Fruit fly (Drosophila melanogaster) whole organism, embryonic: ENCODE results near the gene alpha-Est1.

Source experiments
- Antp ChIP-seq: fragments of 200-800 bp; sonication (Bioruptor generic); optimal IDR thresholded peaks from 3 replicates; lab custom pipeline; 2016; ENCODE audit warnings: missing biosample characterization, missing genetic modification characterization
- Bdp1 ChIP-seq: fragments of 200-800 bp; sonication (Bioruptor generic); optimal IDR thresholded peaks from 3 replicates; lab custom pipeline; 2016; ENCODE audit warnings: missing biosample characterization, missing genetic modification characterization
- Blimp-1 ChIP-seq: fragments of 200-800 bp; sonication (Bioruptor generic); optimal IDR thresholded peaks from 3 replicates; lab custom pipeline; 2018; ENCODE audit warnings: missing biosample characterization, missing genetic modification characterization, mild to moderate bottlenecking, moderate library complexity, missing genetic modification reagents
- C15 ChIP-seq: fragments of 200-800 bp; sonication (Bioruptor generic); IDR thresholded peaks from 3 replicates; pipeline ENCODE4 v1.3.6; 2022; ENCODE audit warnings: missing biosample characterization, missing genetic modification characterization
- CG10366 ChIP-seq: fragments of 200-800 bp; sonication (Bioruptor generic); IDR thresholded peaks from 2 replicates; pipeline ENCODE4 v1.3.6; 2022; ENCODE audit warnings: missing biosample characterization, missing genetic modification characterization
- CG11085 ChIP-seq: fragments of 200-800 bp; sonication (Bioruptor generic); IDR thresholded peaks from 2 replicates; pipeline ENCODE4 v1.3.6; 2022; ENCODE audit warnings: missing biosample characterization, missing genetic modification characterization
- CG12236 ChIP-seq: fragments of 200-800 bp; sonication (Bioruptor generic); optimal IDR thresholded peaks from 2 replicates; lab custom pipeline; 2016; ENCODE audit warnings: missing biosample characterization, missing genetic modification characterization
- CG12391 ChIP-seq: fragments of 200-800 bp; sonication (Bioruptor generic); optimal IDR thresholded peaks from 3 replicates; lab custom pipeline; 2018; ENCODE audit warnings: missing biosample characterization, mild to moderate bottlenecking, missing genetic modification characterization, moderate library complexity
- CG13123 ChIP-seq: fragments of 200-800 bp; sonication (Bioruptor generic); optimal IDR thresholded peaks from 2 replicates; lab custom pipeline; 2016; ENCODE audit warnings: missing biosample characterization, missing genetic modification characterization
- CG13287 ChIP-seq: fragments of 200-800 bp; sonication (Bioruptor generic); IDR thresholded peaks from 2 replicates; pipeline ENCODE4 v1.3.6; 2022; ENCODE audit warnings: missing biosample characterization, missing genetic modification characterization; ENCODE audit not compliant: partially characterized antibody
- CG13424 ChIP-seq: fragments of 200-800 bp; sonication (Bioruptor generic); optimal IDR thresholded peaks from 2 replicates; lab custom pipeline; 2019; ENCODE audit warnings: missing biosample characterization, mild to moderate bottlenecking, missing genetic modification characterization, moderate library complexity
- CG13894 ChIP-seq: fragments of 200-800 bp; sonication (Bioruptor generic); optimal IDR thresholded peaks from 3 replicates; lab custom pipeline; 2018; ENCODE audit warnings: missing biosample characterization, mild to moderate bottlenecking, missing genetic modification characterization, moderate library complexity
- CG15514 ChIP-seq: fragments of 200-800 bp; sonication (Bioruptor generic); optimal IDR thresholded peaks from 3 replicates; lab custom pipeline; 2017; ENCODE audit warnings: missing biosample characterization, missing genetic modification characterization, mild to moderate bottlenecking, moderate library complexity, missing genetic modification reagents
- CG17328 ChIP-seq: fragments of 200-800 bp; sonication (Bioruptor generic); IDR thresholded peaks from 2 replicates; pipeline ENCODE4 v1.3.6; 2022; ENCODE audit warnings: missing biosample characterization, missing genetic modification characterization
- CG17359 ChIP-seq: fragments of 200-800 bp; sonication (Bioruptor generic); optimal IDR thresholded peaks from 3 replicates; lab custom pipeline; 2018; ENCODE audit warnings: missing biosample characterization, mild to moderate bottlenecking, missing genetic modification characterization, moderate library complexity
- CG31224 ChIP-seq: fragments of 200-800 bp; sonication (Bioruptor generic); IDR thresholded peaks from 2 replicates; pipeline ENCODE4 v1.3.6; 2022; ENCODE audit warnings: missing biosample characterization, missing genetic modification characterization
- CG32772 ChIP-seq: fragments of 200-800 bp; sonication (Bioruptor generic); IDR thresholded peaks from 2 replicates; pipeline ENCODE4 v1.3.6; 2022; ENCODE audit warnings: missing biosample characterization, missing genetic modification characterization
- CG3726 ChIP-seq: fragments of 200-800 bp; sonication (Bioruptor generic); IDR thresholded peaks from 3 replicates; pipeline ENCODE4, ENCODE4 v1.3.6; 2022; ENCODE audit warnings: missing biosample characterization, missing genetic modification characterization
- CG43689 ChIP-seq: fragments of 200-800 bp; sonication (Bioruptor generic); IDR thresholded peaks from 2 replicates; pipeline ENCODE4 v1.3.6; 2022; ENCODE audit warnings: missing biosample characterization, missing genetic modification characterization
- CG6765 ChIP-seq: fragments of 200-800 bp; sonication (Bioruptor generic); optimal IDR thresholded peaks from 3 replicates; lab custom pipeline; 2017; ENCODE audit warnings: missing biosample characterization, mild to moderate bottlenecking, missing genetic modification characterization
- CG7987 ChIP-seq: fragments of 200-800 bp; sonication (Bioruptor generic); optimal IDR thresholded peaks from 2 replicates; lab custom pipeline; 2018; ENCODE audit warnings: missing biosample characterization, mild to moderate bottlenecking, missing genetic modification characterization, moderate library complexity
- CG8478 ChIP-seq: fragments of >200 bp; optimal IDR thresholded peaks from 2 replicates; lab custom pipeline; 2018
- CG9215 ChIP-seq: fragments of 200-800 bp; sonication (Bioruptor generic); IDR thresholded peaks from 2 replicates; pipeline ENCODE4 v1.3.6; 2022; ENCODE audit warnings: missing biosample characterization, missing genetic modification characterization
- CG9817 ChIP-seq: fragments of 200-800 bp; sonication (Bioruptor generic); optimal IDR thresholded peaks from 2 replicates; lab custom pipeline; 2018; ENCODE audit warnings: missing biosample characterization, mild to moderate bottlenecking, missing genetic modification characterization, moderate library complexity
- Dek ChIP-seq: fragments of 200-800 bp; sonication (Bioruptor generic); optimal IDR thresholded peaks from 3 replicates; lab custom pipeline; 2019; ENCODE audit warnings: missing biosample characterization, mild to moderate bottlenecking, missing genetic modification characterization, moderate library complexity
- Elba2 ChIP-seq: fragments of 200-800 bp; sonication (Bioruptor generic); optimal IDR thresholded peaks from 3 replicates; lab custom pipeline; 2016; ENCODE audit warnings: missing biosample characterization, missing genetic modification characterization
- Jarid2 ChIP-seq: fragments of 200-800 bp; sonication (Bioruptor generic); optimal IDR thresholded peaks from 3 replicates; lab custom pipeline; 2017; ENCODE audit warnings: mild to moderate bottlenecking, missing biosample characterization, missing genetic modification reagents, missing genetic modification characterization
- MESR4 ChIP-seq: fragments of 200-800 bp; sonication (Bioruptor generic); optimal IDR thresholded peaks from 2 replicates; lab custom pipeline; 2018; ENCODE audit warnings: missing biosample characterization, mild to moderate bottlenecking, missing genetic modification characterization, moderate library complexity
- NFAT ChIP-seq: fragments of 200-800 bp; sonication (Bioruptor generic); IDR thresholded peaks from 2 replicates; pipeline ENCODE4 v1.3.6; 2022; ENCODE audit warnings: missing biosample characterization, missing genetic modification characterization
- Nf-YC ChIP-seq: fragments of 200-800 bp; optimal IDR thresholded peaks from 3 replicates; lab custom pipeline; 2019; ENCODE audit warnings: missing biosample characterization, mild to moderate bottlenecking, missing genetic modification characterization, moderate library complexity
- Rfx ChIP-seq: fragments of 200-800 bp; sonication (Bioruptor generic); IDR thresholded peaks from 2 replicates; pipeline ENCODE4 v1.3.6; 2022; ENCODE audit warnings: missing biosample characterization, missing genetic modification characterization
- Taf1 ChIP-seq: fragments of 200-800 bp; sonication (Bioruptor generic); IDR thresholded peaks from 2 replicates; pipeline ENCODE4 v1.3.6; 2022; ENCODE audit warnings: missing biosample characterization, missing genetic modification characterization
- Xrp1 ChIP-seq: fragments of 200-800 bp; sonication (Bioruptor generic); IDR thresholded peaks from 2 replicates; pipeline ENCODE4 v1.3.6; 2022; ENCODE audit warnings: missing biosample characterization, missing genetic modification characterization
- YL-1 ChIP-seq: fragments of 200-800 bp; sonication (Bioruptor generic); optimal IDR thresholded peaks from 3 replicates; lab custom pipeline; 2017; ENCODE audit warnings: missing biosample characterization, mild to moderate bottlenecking, missing genetic modification characterization
- ato ChIP-seq: fragments of 200-800 bp; sonication (Bioruptor generic); IDR thresholded peaks from 2 replicates; pipeline ENCODE4 v1.3.6; 2022; ENCODE audit warnings: missing biosample characterization, missing genetic modification characterization; ENCODE audit not compliant: partially characterized antibody
- bbx ChIP-seq: fragments of 200-800 bp; sonication (Bioruptor generic); IDR thresholded peaks from 2 replicates; pipeline ENCODE4 v1.3.6; 2022; ENCODE audit warnings: missing biosample characterization, missing genetic modification characterization; ENCODE audit not compliant: partially characterized antibody
- btn ChIP-seq: fragments of 200-800 bp; sonication (Bioruptor generic); optimal IDR thresholded peaks from 2 replicates; lab custom pipeline; 2016; ENCODE audit warnings: missing biosample characterization, missing genetic modification characterization
- cad ChIP-seq: fragments of >200 bp; optimal IDR thresholded peaks from 2 replicates; lab custom pipeline; 2017; ENCODE audit warnings: missing biosample characterization, missing genetic modification characterization
- chm ChIP-seq: fragments of 200-800 bp; sonication (Bioruptor generic); IDR thresholded peaks from 2 replicates; pipeline ENCODE4 v1.3.6; 2022; ENCODE audit warnings: missing biosample characterization, missing genetic modification characterization
- dm ChIP-seq: fragments of 200-800 bp; sonication (Bioruptor generic); optimal IDR thresholded peaks from 3 replicates; lab custom pipeline; 2016; ENCODE audit warnings: missing biosample characterization, missing genetic modification characterization
- ftz-f1 ChIP-seq: fragments of 200-800 bp; sonication (Bioruptor generic); optimal IDR thresholded peaks from 2 replicates; lab custom pipeline; 2016; ENCODE audit warnings: missing biosample characterization, missing genetic modification characterization
- fu2 ChIP-seq: fragments of 200-800 bp; sonication (Bioruptor generic); optimal IDR thresholded peaks from 2 replicates; lab custom pipeline; 2016; ENCODE audit warnings: missing biosample characterization, missing genetic modification characterization
- ham ChIP-seq: fragments of 200-800 bp; sonication (Bioruptor generic); IDR thresholded peaks from 2 replicates; pipeline ENCODE4 v1.3.6; 2022; ENCODE audit warnings: missing biosample characterization, missing genetic modification characterization
- her ChIP-seq: fragments of 200-800 bp; sonication (Bioruptor generic); optimal IDR thresholded peaks from 2 replicates; lab custom pipeline; 2016; ENCODE audit warnings: missing biosample characterization, missing genetic modification characterization
- nerfin-1 ChIP-seq: fragments of 200-800 bp; sonication (Bioruptor generic); optimal IDR thresholded peaks from 3 replicates; lab custom pipeline; 2019; ENCODE audit warnings: missing biosample characterization, mild to moderate bottlenecking, missing genetic modification characterization, moderate library complexity
- pzg ChIP-seq: fragments of 200-800 bp; sonication (Bioruptor generic); optimal IDR thresholded peaks from 3 replicates; lab custom pipeline; 2018; ENCODE audit warnings: missing biosample characterization, mild to moderate bottlenecking, missing genetic modification characterization, moderate library complexity
- slbo ChIP-seq: fragments of 200-800 bp; sonication (Bioruptor generic); IDR thresholded peaks from 2 replicates; pipeline ENCODE4 v1.3.6; 2022; ENCODE audit warnings: missing biosample characterization, missing genetic modification characterization
- tin ChIP-seq: fragments of 200-800 bp; sonication (Bioruptor generic); optimal IDR thresholded peaks from 3 replicates; lab custom pipeline; 2016; ENCODE audit warnings: missing biosample characterization, missing genetic modification characterization
- tll ChIP-seq, 2 experiments: fragments of 200-800 bp in 1 of 2; fragments of >200 bp in 1 of 2; sonication (Bioruptor generic) in 1 of 2; optimal IDR thresholded peaks; 2 replicates each; lab custom pipeline; 2017 to 2019; ENCODE audit warnings: missing biosample characterization in 2 of 2, missing genetic modification characterization in 2 of 2, mild to moderate bottlenecking in 1 of 2, moderate library complexity in 1 of 2
- vnd ChIP-seq: fragments of 200-800 bp; sonication (Bioruptor generic); IDR thresholded peaks from 3 replicates; pipeline ENCODE4 v1.3.6; 2022; ENCODE audit warnings: missing biosample characterization, missing genetic modification characterization; ENCODE audit not compliant: partially characterized antibody
- vvl ChIP-seq: fragments of 200-800 bp; sonication (Bioruptor generic); IDR thresholded peaks from 2 replicates; pipeline ENCODE4 v1.3.6; 2022; ENCODE audit warnings: missing biosample characterization, missing genetic modification characterization
- zf30C ChIP-seq: fragments of 200-800 bp; sonication (Bioruptor generic); optimal IDR thresholded peaks from 3 replicates; lab custom pipeline; 2018; ENCODE audit warnings: missing biosample characterization, mild to moderate bottlenecking, missing genetic modification characterization

The alpha-Est1 gene

DNA sequence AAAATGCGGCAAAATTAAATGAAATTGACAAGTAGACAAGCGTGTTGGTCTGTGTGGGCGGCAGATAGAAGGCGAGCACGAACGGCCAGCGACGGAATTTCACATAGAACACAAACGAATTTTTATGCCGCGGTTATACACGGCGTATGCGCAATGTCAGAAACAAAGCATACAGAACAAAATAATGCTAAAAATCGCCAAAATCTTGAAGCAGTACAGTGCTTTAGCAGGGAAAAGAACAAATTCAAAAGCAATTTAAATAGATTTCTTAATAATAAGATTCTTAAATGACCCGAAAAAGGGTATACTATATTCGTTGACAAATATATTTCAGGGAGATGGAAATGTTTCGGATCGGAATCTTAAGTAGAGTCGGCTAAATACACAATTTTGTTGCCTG is 48.4 kb downstream of the alpha-Est1 start (continued):
- TF ChIP-seq CG13424 (tag; lab: Kevin White, UChicago) (peak; percentile 14), zf30C (GFP tag; lab: Kevin White, UChicago) (no peak), CG43689 (GFP tag; lab: Robert Waterston, UW) (no peak), cad (no peak), NFAT (GFP tag; lab: Robert Waterston, UW) (no peak), ftz-f1 (GFP tag; lab: Kevin White, UChicago) (no peak), CG13123 (no peak), Jarid2 (no peak), CG31224 (0 out of 2 replicates have a peak, but pooled peaks have one; percentile 11), CG12391 (tag; lab: Kevin White, UChicago) (no peak), fu2 (GFP tag; lab: Kevin White, UChicago) (no peak), vnd (GFP tag; lab: Robert Waterston, UW) (no peak), Blimp-1 (GFP tag; lab: Kevin White, UChicago) (no peak), dm (GFP tag; lab: Kevin White, UChicago) (no peak), CG17359 (tag; lab: Kevin White, UChicago) (no peak), tin (GFP tag; lab: Kevin White, UChicago) (no peak), slbo (peak; percentile 80), CG11085 (no peak), Nf-YC (tag; lab: Kevin White, UChicago) (no peak), CG13287 (GFP tag; lab: Robert Waterston, UW) (no peak), CG10366 (GFP tag; lab: Robert Waterston, UW) (peak; percentile 51), btn (GFP tag; lab: Kevin White, UChicago) (no peak), CG17328 (GFP tag; lab: Robert Waterston, UW) (peak; percentile 11; the same call in 1 of the 2 replicates), CG6765 (GFP tag; lab: Kevin White, UChicago) (no peak), CG9215 (no peak), CG15514 (GFP tag; lab: Kevin White, UChicago) (peak; percentile 16), CG9817 (tag; lab: Kevin White, UChicago) (peak; percentile 15), ato (GFP tag; lab: Robert Waterston, UW) (no peak), Taf1 (GFP tag; lab: Robert Waterston, UW) (no peak), her (GFP tag; lab: Kevin White, UChicago) (no peak), CG32772 (no peak), CG3726 (GFP tag; lab: Robert Waterston, UW) (no peak), vvl (GFP tag; lab: Robert Waterston, UW) (no peak; the same call in 1 of the 2 replicates), CG7987 (GFP tag; lab: Kevin White, UChicago) (no peak), C15 (GFP tag; lab: Robert Waterston, UW) (no peak), CG13894 (tag; lab: Kevin White, UChicago) (peak; percentile 40), CG8478 (no peak), Dek (tag; lab: Kevin White, UChicago) (no peak), Bdp1 (GFP tag; lab: Kevin White, UChicago) (no peak), Xrp1 (GFP tag; lab: Robert Waterston, UW) (no peak), Antp (GFP tag; lab: Kevin White, UChicago) (no peak), bbx (no peak), pzg (GFP tag; lab: Kevin White, UChicago) (no peak), CG12236 (GFP tag; lab: Kevin White, UChicago) (no peak), Rfx (GFP tag; lab: Robert Waterston, UW) (peak; percentile 59), ham (GFP tag; lab: Robert Waterston, UW) (no peak), YL-1 (GFP tag; lab: Kevin White, UChicago) (no peak), tll (GFP tag; optimal IDR thresholded peaks at IDR 0.05; lab: Kevin White, UChicago) (no peak), MESR4 (GFP tag; lab: Kevin White, UChicago) (no peak), chm (GFP tag; lab: Robert Waterston, UW) (no peak), nerfin-1 (no peak), Elba2 (no peak)
